Worm (Caenorhabditis elegans): ENCODE measurements around the gene mau-8.

ce11 chrIV:13347232-13347715 lies 30.5 kb upstream of the mau-8 start, which contains the start of gene W02A2.9:
- TF ChIP-seq lsy-2 (tag; optimal IDR thresholded peaks at IDR 0.05) (no peak), unc-62 (GFP tag; optimal IDR thresholded peaks at IDR 0.05) (no peak), pha-4 (tag; optimal IDR thresholded peaks at IDR 0.05) (no peak), elt-1 (tag; optimal IDR thresholded peaks at IDR 0.05; ENCODE audit: borderline replicate concordance, insufficient read depth) (no peak), mep-1 (tag; optimal IDR thresholded peaks at IDR 0.05) (no peak), nhr-237 (tag; optimal IDR thresholded peaks at IDR 0.05) (no peak)
